Worm (Caenorhabditis elegans) whole organism, young adult: ENCODE data around the gene cut-2.

Experiments
- bed-1 ChIP-seq: fragments of 200-800 bp; sonication (Bioruptor generic); IDR thresholded peaks from 2 replicates; pipeline ENCODE4 v1.3.6; 2022; ENCODE audit warnings: missing genetic modification reagents, missing genetic modification characterization, missing compliant biosample characterization
- bed-2 ChIP-seq: fragments of 200-800 bp; sonication (Bioruptor generic); IDR thresholded peaks from 2 replicates; pipeline ENCODE4 v1.3.6; 2022; ENCODE audit warnings: missing genetic modification reagents, missing genetic modification characterization, missing compliant biosample characterization
- nfya-1 ChIP-seq: sonication (generic microtip); optimal IDR thresholded peaks from 2 replicates; lab custom pipeline; 2017; ENCODE audit warnings: antibody characterized with exemption, missing compliant biosample characterization, missing genetic modification characterization, borderline replicate concordance; ENCODE audit not compliant: insufficient read depth

DNA sequence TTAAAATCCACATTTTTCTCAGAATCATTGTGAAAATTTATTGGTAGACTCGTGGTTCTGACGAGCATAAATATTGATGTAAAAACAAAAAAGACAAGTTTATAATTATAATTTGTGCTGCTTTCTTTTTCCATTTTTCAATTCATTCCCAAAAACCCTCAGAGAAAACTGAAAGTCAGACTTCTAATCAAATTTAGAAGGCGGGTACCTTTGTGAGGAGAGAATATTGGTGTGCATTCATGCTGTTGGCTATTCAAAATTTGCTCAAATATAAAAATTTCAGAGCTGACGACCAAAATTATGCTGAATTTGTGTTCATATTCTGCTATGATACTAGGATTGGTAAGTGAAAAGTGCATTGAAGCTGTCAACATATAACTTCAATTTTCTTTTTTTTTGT lies 47.7 kb upstream of the cut-2 start, which contains the start of gene srx-125:
- no peak for TF ChIP-seq bed-1
- no peak for TF ChIP-seq nfya-1 (tag; lab: Kevin White, UChicago)
- TF ChIP-seq bed-2, result no peak
